Worm (Caenorhabditis elegans): ENCODE data around the gene nlp-68.

nlp-68 gene

DNA sequence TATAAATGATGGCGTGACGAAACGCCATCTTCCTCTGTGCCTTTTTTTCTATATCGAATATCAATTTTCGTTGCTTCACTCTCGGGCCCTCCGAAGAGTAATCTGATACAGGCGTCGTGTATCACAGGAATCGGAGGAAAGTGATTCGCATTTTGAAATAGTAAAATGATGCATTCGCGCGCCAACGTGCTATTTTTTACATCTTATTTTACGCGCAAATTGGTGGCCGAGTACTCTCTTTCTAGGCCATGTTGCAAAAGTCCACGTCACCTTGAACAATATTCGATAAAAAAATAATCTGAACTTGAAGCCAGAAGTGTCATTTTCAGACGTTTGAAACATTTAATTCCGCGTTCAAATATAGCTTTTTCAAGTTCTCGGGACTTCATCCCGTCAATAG lies 19.3 kb downstream of the nlp-68 start:
- TF ChIP-seq ceh-13 (GFP tag; optimal IDR thresholded peaks at IDR 0.05) (no peak), pes-1 (GFP tag; IDR thresholded peaks at IDR 0.05) (no peak), scrt-1 (GFP tag; IDR thresholded peaks at IDR 0.05) (no peak), F13C5.2 (tag; optimal IDR thresholded peaks at IDR 0.05) (no peak), B0310.2 (tag; optimal IDR thresholded peaks at IDR 0.05) (no peak), flt-1 (GFP tag; IDR thresholded peaks at IDR 0.05) (no peak), ceh-36 (tag; optimal IDR thresholded peaks at IDR 0.05) (no peak), tbx-37 (GFP tag; conservative IDR thresholded peaks at IDR 0.05) (no peak), aly-1 (tag; optimal IDR thresholded peaks at IDR 0.05) (no peak), hnd-1 (tag; optimal IDR thresholded peaks at IDR 0.05) (no peak), hmg-4 (GFP tag; optimal IDR thresholded peaks at IDR 0.05) (no peak), tra-4 (tag; optimal IDR thresholded peaks at IDR 0.05) (no peak), tbx-11 (GFP tag; IDR thresholded peaks at IDR 0.05) (no peak), ama-1 (optimal IDR thresholded peaks at IDR 0.05) (no peak), hmbx-1 (tag; optimal IDR thresholded peaks at IDR 0.05) (no peak), ets-7 (tag; optimal IDR thresholded peaks at IDR 0.05) (no peak), sea-1 (GFP tag; conservative IDR thresholded peaks at IDR 0.05) (no peak)

DNA sequence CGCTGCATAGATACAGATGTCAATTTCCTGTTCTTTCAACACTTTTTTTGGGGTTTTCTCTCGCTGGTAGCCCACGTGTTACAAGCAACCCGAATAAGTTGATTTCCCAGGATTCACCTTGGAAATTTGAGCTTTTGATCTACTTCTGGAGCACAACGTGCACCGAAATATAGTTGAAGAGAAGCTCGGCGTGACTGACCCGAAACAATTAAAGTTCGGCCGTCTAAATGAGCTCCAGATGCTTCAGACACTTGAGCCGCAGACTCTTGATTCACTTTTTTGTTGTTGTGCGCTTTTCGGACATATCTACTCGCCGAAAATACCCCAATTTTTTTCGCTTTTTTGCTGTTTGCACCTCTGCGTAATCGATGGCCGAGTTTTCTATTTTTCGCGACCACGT lies 20.1 kb downstream of the nlp-68 start:
- TF ChIP-seq B0310.2 (tag; optimal IDR thresholded peaks at IDR 0.05) (no peak), ceh-36 (tag; optimal IDR thresholded peaks at IDR 0.05) (no peak), sea-1 (GFP tag; conservative IDR thresholded peaks at IDR 0.05) (no peak), hmbx-1 (tag; optimal IDR thresholded peaks at IDR 0.05) (no peak), ceh-13 (GFP tag; optimal IDR thresholded peaks at IDR 0.05) (no peak), tra-4 (tag; optimal IDR thresholded peaks at IDR 0.05) (no peak), F13C5.2 (tag; optimal IDR thresholded peaks at IDR 0.05) (no peak), flt-1 (GFP tag; IDR thresholded peaks at IDR 0.05) (no peak), ets-7 (tag; optimal IDR thresholded peaks at IDR 0.05) (no peak), tbx-11 (GFP tag; IDR thresholded peaks at IDR 0.05) (no peak), aly-1 (tag; optimal IDR thresholded peaks at IDR 0.05) (no peak), tbx-37 (GFP tag; conservative IDR thresholded peaks at IDR 0.05) (no peak), ama-1 (optimal IDR thresholded peaks at IDR 0.05) (no peak), hnd-1 (tag; optimal IDR thresholded peaks at IDR 0.05) (no peak), pes-1 (GFP tag; IDR thresholded peaks at IDR 0.05) (no peak)

DNA sequence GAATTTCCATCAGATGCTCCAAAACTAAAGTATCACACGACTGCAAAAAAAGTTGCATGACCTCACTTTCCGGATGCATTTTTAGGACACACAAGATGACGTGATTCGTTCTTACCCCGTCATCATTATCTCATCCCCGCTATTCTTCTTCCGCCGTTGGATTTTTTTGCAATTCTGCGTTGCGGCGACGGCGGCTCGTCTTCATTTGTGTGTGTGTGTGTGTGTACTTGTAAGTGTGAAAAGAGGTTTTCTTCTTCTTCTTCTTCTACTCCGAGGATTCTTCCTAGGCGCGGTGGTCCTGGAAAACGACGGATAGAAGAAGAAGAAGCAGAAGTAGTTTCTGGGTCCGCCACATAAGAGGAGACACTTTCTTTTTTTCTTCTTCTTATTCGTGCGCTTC lies 23.2 kb downstream of the nlp-68 start:
- TF ChIP-seq hnd-1 (tag; optimal IDR thresholded peaks at IDR 0.05) = no peak
- no peak for TF ChIP-seq tbx-37 (GFP tag; conservative IDR thresholded peaks at IDR 0.05)
- TF ChIP-seq ceh-13 (GFP tag; optimal IDR thresholded peaks at IDR 0.05) = no peak
- TF ChIP-seq pes-1 (GFP tag; IDR thresholded peaks at IDR 0.05) = no peak
- no peak for TF ChIP-seq F13C5.2 (tag; optimal IDR thresholded peaks at IDR 0.05)
- no peak for TF ChIP-seq scrt-1 (GFP tag; IDR thresholded peaks at IDR 0.05)
- TF ChIP-seq B0310.2 (tag; optimal IDR thresholded peaks at IDR 0.05) = no peak
- no peak for TF ChIP-seq ets-7 (tag; optimal IDR thresholded peaks at IDR 0.05)

DNA sequence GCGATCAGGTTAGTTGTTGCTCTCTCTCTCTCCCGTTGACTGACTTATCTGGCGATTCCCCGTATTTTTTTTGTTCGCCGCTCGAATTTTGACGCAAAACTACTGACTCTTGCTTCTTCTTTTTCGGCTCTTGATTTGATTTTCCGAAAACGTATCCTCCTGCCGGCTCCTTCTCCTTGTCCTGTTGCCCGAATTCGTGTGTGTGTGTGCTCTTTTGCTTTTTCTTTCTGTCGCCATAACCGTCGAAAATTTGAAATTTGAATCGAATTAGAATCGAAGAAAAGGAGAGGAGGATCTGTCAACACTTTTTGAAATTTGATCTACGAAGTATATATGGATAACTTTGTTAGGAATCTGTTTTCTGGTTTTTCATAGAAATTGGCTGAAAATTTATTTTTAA lies 26.4 kb downstream of the nlp-68 start:
- TF ChIP-seq ceh-13 (GFP tag; optimal IDR thresholded peaks at IDR 0.05) (no peak), tbx-37 (GFP tag; conservative IDR thresholded peaks at IDR 0.05) (no peak), B0310.2 (tag; optimal IDR thresholded peaks at IDR 0.05) (no peak), flt-1 (GFP tag; IDR thresholded peaks at IDR 0.05) (no peak), hmg-4 (GFP tag; optimal IDR thresholded peaks at IDR 0.05) (no peak), ets-7 (tag; optimal IDR thresholded peaks at IDR 0.05) (no peak), tra-4 (tag; optimal IDR thresholded peaks at IDR 0.05) (no peak), F13C5.2 (tag; optimal IDR thresholded peaks at IDR 0.05) (no peak), aly-1 (tag; optimal IDR thresholded peaks at IDR 0.05) (no peak), hmbx-1 (tag; optimal IDR thresholded peaks at IDR 0.05) (no peak), sea-1 (GFP tag; conservative IDR thresholded peaks at IDR 0.05) (no peak), pes-1 (GFP tag; IDR thresholded peaks at IDR 0.05) (no peak), hnd-1 (tag; optimal IDR thresholded peaks at IDR 0.05) (no peak), ama-1 (optimal IDR thresholded peaks at IDR 0.05) (no peak), ceh-36 (tag; optimal IDR thresholded peaks at IDR 0.05) (no peak), scrt-1 (GFP tag; IDR thresholded peaks at IDR 0.05) (no peak)

DNA sequence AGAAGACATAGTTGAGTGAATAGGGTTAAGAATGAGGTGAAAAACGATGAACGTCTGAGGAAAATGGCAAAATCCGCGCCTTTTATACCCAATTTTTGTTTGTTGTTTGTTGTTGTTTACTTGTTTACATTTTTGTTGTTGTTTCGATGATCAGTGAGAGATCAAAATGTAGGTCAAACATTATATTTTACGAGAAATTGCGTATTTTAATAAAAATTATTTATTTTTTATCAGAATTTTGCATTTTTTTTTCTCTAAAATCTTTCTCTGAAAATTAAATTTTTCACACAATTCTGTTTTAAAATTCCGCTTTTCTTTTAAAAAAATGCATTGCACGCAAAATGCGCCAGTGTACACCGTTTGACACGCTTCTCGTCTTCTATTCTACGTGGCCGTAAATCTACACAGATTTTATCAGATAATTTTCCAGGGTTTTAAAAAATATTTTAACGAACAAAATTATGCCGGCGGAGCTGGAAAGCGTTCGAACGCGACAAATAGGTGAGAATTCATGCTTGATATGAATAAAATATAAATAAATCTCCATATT lies 32.2 kb downstream of the nlp-68 start, which contains the start of the genes sip-1 and sly-1:
Gene sip-1, minus strand, starts transcription at position 103 of the 550 bp plus-strand sequence.
Gene sly-1, plus strand, starts transcription at position 360 of the 550 bp plus-strand sequence.
- TF ChIP-seq ets-7 (tag; optimal IDR thresholded peaks at IDR 0.05) = no peak

DNA sequence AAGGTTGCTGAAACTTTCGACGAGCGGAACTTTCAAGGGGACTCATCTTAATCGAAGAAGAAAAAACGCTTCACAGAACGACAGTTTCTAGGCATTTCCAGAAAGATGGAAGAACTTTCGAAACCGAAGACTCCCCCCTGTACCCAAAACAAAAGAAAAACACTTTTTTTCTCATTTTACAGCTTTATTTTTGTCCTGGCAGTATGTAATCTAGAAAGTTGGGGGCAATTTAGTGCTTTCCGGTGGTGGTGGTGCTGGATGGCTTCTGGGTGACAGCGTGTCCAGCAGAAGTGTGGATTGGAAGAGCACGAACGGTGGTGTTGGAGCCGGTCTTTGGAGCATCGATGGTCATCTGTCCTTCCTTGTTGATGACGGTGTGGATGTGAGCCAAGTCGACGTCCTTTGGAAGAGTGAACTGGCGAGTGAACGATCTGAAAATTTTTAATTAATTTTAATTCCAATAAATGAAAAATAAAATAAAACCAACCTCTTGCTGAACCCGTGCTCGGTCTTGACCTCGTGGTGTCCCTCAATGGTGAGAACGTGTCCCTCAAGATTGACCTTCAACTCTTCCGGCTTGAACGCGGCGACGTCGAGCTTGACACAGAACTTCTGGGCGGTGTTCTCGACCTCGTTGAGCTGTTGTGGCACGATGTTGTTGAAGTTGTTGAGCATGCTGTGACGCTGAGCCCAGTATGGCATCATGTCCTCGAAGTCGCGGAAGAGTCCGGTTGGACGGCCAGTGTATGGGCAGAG lies 32.8 kb downstream of the nlp-68 start:
- TF ChIP-seq ceh-36 (tag; optimal IDR thresholded peaks at IDR 0.05) (no peak), tbx-11 (GFP tag; IDR thresholded peaks at IDR 0.05) (no peak), sea-1 (GFP tag; conservative IDR thresholded peaks at IDR 0.05) (no peak), B0310.2 (tag; optimal IDR thresholded peaks at IDR 0.05) (no peak), ama-1 (optimal IDR thresholded peaks at IDR 0.05) (no peak), hmbx-1 (tag; optimal IDR thresholded peaks at IDR 0.05) (no peak), ets-7 (tag; optimal IDR thresholded peaks at IDR 0.05) (no peak), ceh-13 (GFP tag; optimal IDR thresholded peaks at IDR 0.05) (no peak), tra-4 (tag; optimal IDR thresholded peaks at IDR 0.05) (no peak), scrt-1 (GFP tag; IDR thresholded peaks at IDR 0.05) (no peak), hnd-1 (tag; optimal IDR thresholded peaks at IDR 0.05) (no peak), flt-1 (GFP tag; IDR thresholded peaks at IDR 0.05) (no peak)

DNA sequence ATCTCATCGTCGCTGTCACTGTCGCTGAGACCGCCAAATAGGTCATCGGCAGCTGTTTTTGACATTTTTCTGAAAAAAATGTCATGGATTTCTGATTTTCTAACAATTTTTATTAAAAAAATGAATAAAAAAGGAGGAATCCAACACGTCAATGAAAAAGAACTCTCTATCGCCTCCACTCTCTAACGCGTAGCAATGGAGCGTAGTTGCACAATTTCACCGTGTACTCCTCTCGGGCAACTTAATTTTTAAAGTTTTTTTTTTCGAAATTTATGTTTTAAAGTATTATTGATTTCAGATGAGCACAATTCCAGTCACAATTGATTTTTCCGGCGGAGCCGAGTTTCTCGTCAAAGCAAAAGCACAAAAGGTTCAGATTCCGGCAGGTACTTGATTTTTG lies 33.8 kb downstream of the nlp-68 start, which contains the start of the genes taf-11.3 and urm-1:
Gene taf-11.3, minus strand, starts transcription at position 69 of the 400 bp plus-strand sequence.
Gene urm-1, plus strand, starts transcription at position 299 of the 400 bp plus-strand sequence.
- no peak for TF ChIP-seq tbx-37 (GFP tag; conservative IDR thresholded peaks at IDR 0.05)
- 0 out of 2 replicates have a peak, but pooled peaks have one; percentile 28 for TF ChIP-seq flt-1 (GFP tag; IDR thresholded peaks at IDR 0.05)
- no peak for TF ChIP-seq tbx-11 (GFP tag; IDR thresholded peaks at IDR 0.05)
- TF ChIP-seq F13C5.2 (tag; optimal IDR thresholded peaks at IDR 0.05) = no peak
- TF ChIP-seq B0310.2 (tag; optimal IDR thresholded peaks at IDR 0.05) = no peak
